Fruit fly (Drosophila melanogaster): Measurements from ENCODE around the gene Pgd.

- TF ChIP-seq Hr4 (GFP tag; optimal IDR thresholded peaks at IDR 0.05): no peak
- TF ChIP-seq CG11294 (GFP tag; IDR thresholded peaks at IDR 0.05): no peak
- no peak for TF ChIP-seq CG8632 (GFP tag; optimal IDR thresholded peaks at IDR 0.05)
- no peak for TF ChIP-seq CG10631 (GFP tag; optimal IDR thresholded peaks at IDR 0.05)
- TF ChIP-seq Hr38 (GFP tag; optimal IDR thresholded peaks at IDR 0.05): no peak
- peak in 1 of 2 experiments; percentile 41 for TF ChIP-seq ss (GFP tag; optimal IDR thresholded peaks at IDR 0.05)
- no peak for TF ChIP-seq Sox102F (GFP tag; optimal IDR thresholded peaks at IDR 0.05)
- no peak for TF ChIP-seq Lpt (GFP tag; optimal IDR thresholded peaks at IDR 0.05)
- no peak for TF ChIP-seq CG16779 (tag; optimal IDR thresholded peaks at IDR 0.05)
- no peak for TF ChIP-seq acj6 (GFP tag; optimal IDR thresholded peaks at IDR 0.05)
These were observed 13.1 kb downstream of the Pgd start for dm6 chrX:2157929-2158610.
